Worm (Caenorhabditis elegans): ENCODE results near the gene Y39A1A.16.

ce11 chrIII:10654718-10655117, 24.4 kb upstream of the Y39A1A.16 start, which contains the start of gene cnt-2:
- no peak for TF ChIP-seq fkh-10 (GFP tag; optimal IDR thresholded peaks at IDR 0.05)
- TF ChIP-seq hlh-30 (tag; optimal IDR thresholded peaks at IDR 0.05; ENCODE audit: insufficient read depth), result no peak
- TF ChIP-seq unc-55 (GFP tag; optimal IDR thresholded peaks at IDR 0.05), result no peak
- TF ChIP-seq pag-3 (tag; optimal IDR thresholded peaks at IDR 0.05; ENCODE audit: borderline replicate concordance), result no peak
- TF ChIP-seq ceh-18 (tag; optimal IDR thresholded peaks at IDR 0.05), result no peak
